Worm (Caenorhabditis elegans): ENCODE data around the gene ZK418.6.

Gene ZK418.6

ce11 chrIII:7078737-7079136 lies at the start of gene ZK418.6:
Gene ZK418.6 (minus strand): TSS chrIII:7078837.
- TF ChIP-seq ztf-29 (GFP tag; IDR thresholded peaks at IDR 0.05), result no peak

- no peak for TF ChIP-seq flt-1 (GFP tag; IDR thresholded peaks at IDR 0.05)
These were observed 45.7 kb upstream of the ZK418.6 start, which contains the start of gene B0280.2 for ce11 chrIII:7124364-7124763. Gene B0280.2 (plus strand): TSS chrIII:7124664.

ce11 chrIII:7122860-7123259 lies 44.2 kb upstream of the ZK418.6 start, which contains the start of the genes B0280.9 and rpia-1:
Gene B0280.9 (minus strand): TSS chrIII:7122895.
Gene rpia-1 (plus strand): TSS chrIII:7123128.
- no peak for TF ChIP-seq tab-1 (GFP tag; IDR thresholded peaks at IDR 0.05)
- no peak for TF ChIP-seq ref-1 (GFP tag; conservative IDR thresholded peaks at IDR 0.05)
- no peak for TF ChIP-seq flt-1 (GFP tag; IDR thresholded peaks at IDR 0.05)
- TF ChIP-seq ztf-29 (GFP tag; IDR thresholded peaks at IDR 0.05), result no peak
- no peak for TF ChIP-seq klf-2 (GFP tag; conservative IDR thresholded peaks at IDR 0.05)
- no peak for TF ChIP-seq med-1 (GFP tag; optimal IDR thresholded peaks at IDR 0.05; ENCODE audit: insufficient read depth)
- no peak for TF ChIP-seq cog-1 (tag; optimal IDR thresholded peaks at IDR 0.05)
- no peak for TF ChIP-seq ztf-23 (GFP tag; IDR thresholded peaks at IDR 0.05)

ce11 chrIII:7120477-7120876 lies 41.8 kb upstream of the ZK418.6 start:
- TF ChIP-seq ztf-29 (GFP tag; IDR thresholded peaks at IDR 0.05) (no peak), tab-1 (GFP tag; IDR thresholded peaks at IDR 0.05) (no peak), T22C8.4 (GFP tag; IDR thresholded peaks at IDR 0.05) (no peak), cog-1 (tag; optimal IDR thresholded peaks at IDR 0.05) (no peak), flt-1 (GFP tag; IDR thresholded peaks at IDR 0.05) (no peak), klf-2 (GFP tag; conservative IDR thresholded peaks at IDR 0.05) (no peak), ref-1 (GFP tag; conservative IDR thresholded peaks at IDR 0.05) (no peak), ztf-23 (GFP tag; IDR thresholded peaks at IDR 0.05) (no peak), med-1 (GFP tag; optimal IDR thresholded peaks at IDR 0.05; ENCODE audit: insufficient read depth) (no peak)

- TF ChIP-seq med-1 (GFP tag; optimal IDR thresholded peaks at IDR 0.05; ENCODE audit: insufficient read depth) (no peak), ztf-29 (GFP tag; IDR thresholded peaks at IDR 0.05) (no peak), cog-1 (tag; optimal IDR thresholded peaks at IDR 0.05) (peak; percentile 41)
These were observed 38.1 kb upstream of the ZK418.6 start for ce11 chrIII:7116615-7117252.

- TF ChIP-seq klf-2 (GFP tag; conservative IDR thresholded peaks at IDR 0.05) (no peak), flt-1 (GFP tag; IDR thresholded peaks at IDR 0.05) (no peak), ref-1 (GFP tag; conservative IDR thresholded peaks at IDR 0.05) (no peak), ztf-23 (GFP tag; IDR thresholded peaks at IDR 0.05) (no peak), med-1 (GFP tag; optimal IDR thresholded peaks at IDR 0.05; ENCODE audit: insufficient read depth) (no peak), ztf-29 (GFP tag; IDR thresholded peaks at IDR 0.05) (no peak), tab-1 (GFP tag; IDR thresholded peaks at IDR 0.05) (no peak), cog-1 (tag; optimal IDR thresholded peaks at IDR 0.05) (no peak), T22C8.4 (GFP tag; IDR thresholded peaks at IDR 0.05) (no peak)
These were observed 36.4 kb upstream of the ZK418.6 start, which contains the start of gene nhr-10 for ce11 chrIII:7114952-7115488. Gene nhr-10 (minus strand): TSS chrIII:7115438.

- no peak for TF ChIP-seq cog-1 (tag; optimal IDR thresholded peaks at IDR 0.05)
- TF ChIP-seq ztf-29 (GFP tag; IDR thresholded peaks at IDR 0.05), result no peak
- TF ChIP-seq ref-1 (GFP tag; conservative IDR thresholded peaks at IDR 0.05), result no peak
- no peak for TF ChIP-seq med-1 (GFP tag; optimal IDR thresholded peaks at IDR 0.05; ENCODE audit: insufficient read depth)
- no peak for TF ChIP-seq T22C8.4 (GFP tag; IDR thresholded peaks at IDR 0.05)
- TF ChIP-seq flt-1 (GFP tag; IDR thresholded peaks at IDR 0.05), result no peak
- no peak for TF ChIP-seq tab-1 (GFP tag; IDR thresholded peaks at IDR 0.05)
- TF ChIP-seq ztf-23 (GFP tag; IDR thresholded peaks at IDR 0.05), result no peak
- no peak for TF ChIP-seq klf-2 (GFP tag; conservative IDR thresholded peaks at IDR 0.05)
These were observed 33.6 kb upstream of the ZK418.6 start for ce11 chrIII:7112285-7112684.

- TF ChIP-seq ztf-23 (GFP tag; IDR thresholded peaks at IDR 0.05), result no peak
- TF ChIP-seq cog-1 (tag; optimal IDR thresholded peaks at IDR 0.05), result no peak
- no peak for TF ChIP-seq klf-2 (GFP tag; conservative IDR thresholded peaks at IDR 0.05)
- TF ChIP-seq T22C8.4 (GFP tag; IDR thresholded peaks at IDR 0.05), result no peak
- no peak for TF ChIP-seq med-1 (GFP tag; optimal IDR thresholded peaks at IDR 0.05; ENCODE audit: insufficient read depth)
- no peak for TF ChIP-seq flt-1 (GFP tag; IDR thresholded peaks at IDR 0.05)
- no peak for TF ChIP-seq tab-1 (GFP tag; IDR thresholded peaks at IDR 0.05)
- no peak for TF ChIP-seq ref-1 (GFP tag; conservative IDR thresholded peaks at IDR 0.05)
- no peak for TF ChIP-seq ztf-29 (GFP tag; IDR thresholded peaks at IDR 0.05)
These were observed 33.2 kb upstream of the ZK418.6 start, which contains the start of gene B0280.7 for ce11 chrIII:7111793-7112192. Gene B0280.7 (minus strand): TSS chrIII:7111893.

- TF ChIP-seq ztf-29 (GFP tag; IDR thresholded peaks at IDR 0.05) (no peak), ref-1 (GFP tag; conservative IDR thresholded peaks at IDR 0.05) (no peak), flt-1 (GFP tag; IDR thresholded peaks at IDR 0.05) (no peak), T22C8.4 (GFP tag; IDR thresholded peaks at IDR 0.05) (no peak), med-1 (GFP tag; optimal IDR thresholded peaks at IDR 0.05; ENCODE audit: insufficient read depth) (no peak), tab-1 (GFP tag; IDR thresholded peaks at IDR 0.05) (no peak)
These were observed 29.3 kb upstream of the ZK418.6 start, which contains the start of gene odd-1 for ce11 chrIII:7107965-7108364. Gene odd-1 (plus strand): TSS chrIII:7108313.

ce11 chrIII:7106854-7107253 lies 28.2 kb upstream of the ZK418.6 start:
- TF ChIP-seq tab-1 (GFP tag; IDR thresholded peaks at IDR 0.05) (no peak), cog-1 (tag; optimal IDR thresholded peaks at IDR 0.05) (no peak), med-1 (GFP tag; optimal IDR thresholded peaks at IDR 0.05; ENCODE audit: insufficient read depth) (no peak), klf-2 (GFP tag; conservative IDR thresholded peaks at IDR 0.05) (no peak), T22C8.4 (GFP tag; IDR thresholded peaks at IDR 0.05) (no peak), ztf-29 (GFP tag; IDR thresholded peaks at IDR 0.05) (no peak), flt-1 (GFP tag; IDR thresholded peaks at IDR 0.05) (no peak), ztf-23 (GFP tag; IDR thresholded peaks at IDR 0.05) (no peak), ref-1 (GFP tag; conservative IDR thresholded peaks at IDR 0.05) (no peak)

Data from whole organism, midembryonic.